Worm (Caenorhabditis elegans): ENCODE data around the gene srh-286.

The srh-286 gene

ce11 chrV:17800538-17800937, 43.5 kb downstream of the srh-286 start, which contains the start of gene srh-287:
srh-287 (plus strand) TSS chrV:17800838.
- TF ChIP-seq ceh-90 (tag; optimal IDR thresholded peaks at IDR 0.05) = no peak
- TF ChIP-seq egl-13 (tag; optimal IDR thresholded peaks at IDR 0.05) = no peak
- TF ChIP-seq aly-2 (tag; optimal IDR thresholded peaks at IDR 0.05) = no peak
- no peak for TF ChIP-seq nhr-90 (tag; optimal IDR thresholded peaks at IDR 0.05; ENCODE audit: poor library complexity)
- no peak for TF ChIP-seq mef-2 (tag; optimal IDR thresholded peaks at IDR 0.05)
- no peak for TF ChIP-seq ama-1 (optimal IDR thresholded peaks at IDR 0.05)
- no peak for TF ChIP-seq lsy-2 (tag; optimal IDR thresholded peaks at IDR 0.05)
- TF ChIP-seq nhr-85 (tag) = no peak
- TF ChIP-seq sup-37 (GFP tag; optimal IDR thresholded peaks at IDR 0.05) = no peak
- TF ChIP-seq lir-3 (tag; optimal IDR thresholded peaks at IDR 0.05; ENCODE audit: poor library complexity) = no peak
- no peak for TF ChIP-seq nhr-71 (tag; optimal IDR thresholded peaks at IDR 0.05)
- no peak for TF ChIP-seq hlh-4 (tag; optimal IDR thresholded peaks at IDR 0.05)
- TF ChIP-seq efl-3 (GFP tag; optimal IDR thresholded peaks at IDR 0.05) = no peak
- no peak for TF ChIP-seq pqm-1 (tag; optimal IDR thresholded peaks at IDR 0.05)
- no peak for TF ChIP-seq sptf-1 (tag; optimal IDR thresholded peaks at IDR 0.05)
- TF ChIP-seq elt-3 (tag; optimal IDR thresholded peaks at IDR 0.05) = no peak
- TF ChIP-seq unc-30 (tag; optimal IDR thresholded peaks at IDR 0.05) = no peak
- no peak for TF ChIP-seq ceh-82 (tag; optimal IDR thresholded peaks at IDR 0.05)
- no peak for TF ChIP-seq grh-1 (GFP tag; IDR thresholded peaks at IDR 0.05)

DNA sequence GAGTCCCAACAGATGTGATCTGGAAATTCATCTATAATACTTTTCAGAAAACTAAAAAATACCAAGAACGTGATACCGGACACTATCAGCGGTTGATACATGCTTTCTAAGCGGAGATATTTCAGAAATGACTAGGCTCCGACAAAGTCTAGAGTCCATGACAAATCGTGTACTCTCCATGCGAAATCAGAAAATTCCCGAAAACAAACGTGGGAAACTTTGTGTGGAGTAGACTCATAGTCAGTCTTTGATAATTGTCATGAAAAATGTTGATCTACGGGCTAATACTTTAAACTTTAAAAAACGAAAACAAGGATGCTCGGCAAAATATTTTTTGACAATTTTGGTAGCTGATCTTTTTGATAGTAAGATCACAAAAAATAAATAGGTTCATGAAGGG, 45.2 kb downstream of the srh-286 start, which contains the start of gene srx-18:
srx-18 (minus strand) TSS at position 101 of the 400 bp plus-strand sequence.
- TF ChIP-seq ztf-4 (tag; optimal IDR thresholded peaks at IDR 0.05) = no peak
- TF ChIP-seq hlh-17 (GFP tag; optimal IDR thresholded peaks at IDR 0.05; ENCODE audit: borderline replicate concordance) = no peak
- TF ChIP-seq nhr-71 (tag; optimal IDR thresholded peaks at IDR 0.05) = no peak
- no peak for TF ChIP-seq pax-3 (tag; optimal IDR thresholded peaks at IDR 0.05)

DNA sequence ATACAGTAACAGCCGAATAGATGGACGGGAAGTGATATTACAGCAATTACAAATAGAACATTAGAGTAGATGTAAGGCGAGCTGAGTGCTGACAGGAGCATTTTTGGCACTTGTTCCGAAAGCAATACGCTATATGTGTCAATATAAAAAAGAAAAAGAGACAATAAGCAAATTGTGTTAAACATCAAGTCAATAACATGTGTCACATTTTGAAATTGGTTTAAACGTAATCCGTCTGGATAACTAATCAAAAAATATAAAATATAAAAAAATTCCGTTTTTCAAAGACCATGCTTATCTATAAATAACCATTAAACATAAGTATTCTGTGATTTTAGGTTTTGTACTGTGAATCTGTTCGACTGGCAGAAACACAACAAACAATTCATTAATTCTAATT, 48.4 kb downstream of the srh-286 start, which contains the start of gene srh-288:
srh-288 (minus strand) TSS at position 101 of the 400 bp plus-strand sequence.
- no peak for TF ChIP-seq nhr-47 (tag; optimal IDR thresholded peaks at IDR 0.05)
- TF ChIP-seq sox-4 (tag; optimal IDR thresholded peaks at IDR 0.05) = no peak
- no peak for TF ChIP-seq hlh-17 (GFP tag; optimal IDR thresholded peaks at IDR 0.05; ENCODE audit: borderline replicate concordance)
- TF ChIP-seq egl-13 (tag; optimal IDR thresholded peaks at IDR 0.05) = no peak
- TF ChIP-seq lin-15B (tag; optimal IDR thresholded peaks at IDR 0.05) = no peak
- no peak for TF ChIP-seq unc-62 (GFP tag; optimal IDR thresholded peaks at IDR 0.05)
- no peak for TF ChIP-seq nhr-20 (tag; optimal IDR thresholded peaks at IDR 0.05)
- TF ChIP-seq nhr-77 (tag; optimal IDR thresholded peaks at IDR 0.05) = no peak
- TF ChIP-seq fkh-4 (tag; optimal IDR thresholded peaks at IDR 0.05; ENCODE audit: borderline replicate concordance) = no peak
- TF ChIP-seq C04F5.9 (tag; optimal IDR thresholded peaks at IDR 0.05) = no peak

ce11 chrV:17793986-17794385, 50.0 kb downstream of the srh-286 start, which contains the start of gene srh-289:
srh-289 (minus strand) TSS chrV:17794086.
- no peak for TF ChIP-seq egl-27 (tag; optimal IDR thresholded peaks at IDR 0.05)
- TF ChIP-seq nhr-47 (tag; optimal IDR thresholded peaks at IDR 0.05) = no peak
- no peak for TF ChIP-seq F16B12.6 (tag; optimal IDR thresholded peaks at IDR 0.05)
- no peak for TF ChIP-seq C16A3.4 (tag; optimal IDR thresholded peaks at IDR 0.05)
- TF ChIP-seq ztf-4 (tag; optimal IDR thresholded peaks at IDR 0.05) = no peak
- no peak for TF ChIP-seq ceh-82 (tag; optimal IDR thresholded peaks at IDR 0.05)
- no peak for TF ChIP-seq xbp-1 (tag; optimal IDR thresholded peaks at IDR 0.05)
- TF ChIP-seq lin-35 (GFP tag; optimal IDR thresholded peaks at IDR 0.05) = no peak
- TF ChIP-seq egl-13 (tag; optimal IDR thresholded peaks at IDR 0.05) = no peak
- TF ChIP-seq hpl-2 (GFP tag; optimal IDR thresholded peaks at IDR 0.05) = no peak
- no peak for TF ChIP-seq ceh-63 (GFP tag; optimal IDR thresholded peaks at IDR 0.05)
- TF ChIP-seq nhr-85 (tag) = no peak
- no peak for TF ChIP-seq nhr-237 (tag; optimal IDR thresholded peaks at IDR 0.05)
- no peak for TF ChIP-seq sptf-1 (tag; optimal IDR thresholded peaks at IDR 0.05)

Data from whole organism, L1 larva.